Fruit fly (Drosophila melanogaster) whole organism, embryonic: Measurements from ENCODE around the gene Mdh1.

Experiments used
- Ada2b ChIP-seq: fragments of 200-800 bp; sonication (Bioruptor generic); IDR thresholded peaks from 2 replicates; pipeline ENCODE4 v1.3.6; 2022; ENCODE audit warnings: missing biosample characterization, missing genetic modification characterization
- Atf-2 ChIP-seq: fragments of 200-800 bp; sonication (Bioruptor generic); optimal IDR thresholded peaks from 2 replicates; lab custom pipeline; 2016; ENCODE audit warnings: missing biosample characterization, missing genetic modification characterization
- CG10267 ChIP-seq: fragments of 200-800 bp; sonication (Bioruptor generic); optimal IDR thresholded peaks from 2 replicates; lab custom pipeline; 2018; ENCODE audit warnings: missing biosample characterization, mild to moderate bottlenecking, missing genetic modification characterization, moderate library complexity
- CG11695 ChIP-seq: fragments of 200-800 bp; sonication (Bioruptor generic); IDR thresholded peaks from 3 replicates; pipeline ENCODE4 v1.3.6; 2022; ENCODE audit warnings: missing biosample characterization, missing genetic modification characterization
- CG12104 ChIP-seq: fragments of 200-800 bp; sonication (Bioruptor generic); optimal IDR thresholded peaks from 3 replicates; lab custom pipeline; 2016; ENCODE audit warnings: missing biosample characterization, missing genetic modification characterization
- CG1233 ChIP-seq: fragments of 200-800 bp; sonication (Bioruptor generic); optimal IDR thresholded peaks from 4 replicates; lab custom pipeline; 2018; ENCODE audit warnings: missing biosample characterization, mild to moderate bottlenecking, missing genetic modification characterization
- CG14014 ChIP-seq: fragments of 200-800 bp; sonication (Bioruptor generic); IDR thresholded peaks from 2 replicates; pipeline ENCODE4 v1.3.6; 2022; ENCODE audit warnings: missing biosample characterization, missing genetic modification characterization
- CG14050 ChIP-seq: fragments of 200-800 bp; sonication (Bioruptor generic); IDR thresholded peaks from 3 replicates; pipeline ENCODE4 v1.3.6; 2022; ENCODE audit warnings: missing biosample characterization, missing genetic modification characterization
- CG15073 ChIP-seq: fragments of 200-800 bp; sonication (Bioruptor generic); optimal IDR thresholded peaks from 2 replicates; lab custom pipeline; 2016; ENCODE audit warnings: missing biosample characterization, missing genetic modification characterization
- CG1647 ChIP-seq: fragments of 200-800 bp; sonication (Bioruptor generic); optimal IDR thresholded peaks from 3 replicates; lab custom pipeline; 2016; ENCODE audit warnings: missing biosample characterization, missing genetic modification characterization
- CG16779 ChIP-seq: fragments of 200-800 bp; sonication (Bioruptor generic); IDR thresholded peaks from 2 replicates; pipeline ENCODE4 v1.3.6; 2022; ENCODE audit warnings: missing biosample characterization, missing genetic modification characterization
- CG17186 ChIP-seq: fragments of 200-800 bp; sonication (Bioruptor generic); optimal IDR thresholded peaks from 3 replicates; lab custom pipeline; 2017; ENCODE audit warnings: missing biosample characterization, missing genetic modification reagents, missing genetic modification characterization
- CG17361 ChIP-seq: fragments of 200-800 bp; sonication (Bioruptor generic); IDR thresholded peaks from 3 replicates; pipeline ENCODE4 v1.3.6; 2022; ENCODE audit warnings: missing biosample characterization, missing genetic modification characterization
- CG17802 ChIP-seq: fragments of 200-800 bp; sonication (Bioruptor generic); optimal IDR thresholded peaks from 2 replicates; lab custom pipeline; 2018; ENCODE audit warnings: missing biosample characterization, mild to moderate bottlenecking, missing genetic modification characterization, moderate library complexity
- CG1832 ChIP-seq: fragments of 200-800 bp; sonication (Bioruptor generic); optimal IDR thresholded peaks from 2 replicates; lab custom pipeline; 2017; ENCODE audit warnings: missing biosample characterization, mild to moderate bottlenecking, missing genetic modification characterization, inconsistent platforms
- CG18476 ChIP-seq: fragments of 200-800 bp; sonication (Bioruptor generic); optimal IDR thresholded peaks from 2 replicates; lab custom pipeline; 2016; ENCODE audit warnings: missing biosample characterization, mild to moderate bottlenecking, missing genetic modification characterization
- CG2875 ChIP-seq: fragments of 200-800 bp; sonication (Bioruptor generic); optimal IDR thresholded peaks from 2 replicates; lab custom pipeline; 2017; ENCODE audit warnings: missing biosample characterization, mild to moderate bottlenecking, missing genetic modification characterization, missing genetic modification reagents
- CG2889 ChIP-seq: fragments of 200-800 bp; sonication (Bioruptor generic); IDR thresholded peaks from 3 replicates; pipeline ENCODE4 v1.3.6; 2022; ENCODE audit warnings: missing biosample characterization, missing genetic modification characterization
- CG31365 ChIP-seq: fragments of 200-800 bp; sonication (Bioruptor generic); optimal IDR thresholded peaks from 2 replicates; lab custom pipeline; 2018; ENCODE audit warnings: missing biosample characterization, mild to moderate bottlenecking, missing genetic modification characterization
- CG33213 ChIP-seq: fragments of 200-800 bp; sonication (Bioruptor generic); optimal IDR thresholded peaks from 3 replicates; lab custom pipeline; 2016; ENCODE audit warnings: missing biosample characterization, missing genetic modification characterization
- CG4360 ChIP-seq: fragments of 200-800 bp; sonication (Bioruptor generic); IDR thresholded peaks from 2 replicates; pipeline ENCODE4 v1.3.6; 2022; ENCODE audit warnings: missing biosample characterization, missing genetic modification characterization
- CG4707 ChIP-seq: fragments of 200-800 bp; sonication (Bioruptor generic); optimal IDR thresholded peaks from 2 replicates; lab custom pipeline; 2018; ENCODE audit warnings: missing biosample characterization, mild to moderate bottlenecking, missing genetic modification characterization, moderate library complexity
- CG8290 ChIP-seq, 3 experiments: fragments of 200-800 bp; sonication (Bioruptor generic); optimal IDR thresholded peaks; 2 replicates each; lab custom pipeline; 2016 to 2019; ENCODE audit warnings: missing biosample characterization in 3 of 3, missing genetic modification characterization in 3 of 3, mild to moderate bottlenecking in 2 of 3, moderate library complexity in 1 of 3
- CG9609 ChIP-seq: fragments of 200-800 bp; sonication (Bioruptor generic); optimal IDR thresholded peaks from 3 replicates; lab custom pipeline; 2016; ENCODE audit warnings: missing biosample characterization, missing genetic modification characterization
- Dp ChIP-seq: fragments of 200-800 bp; sonication (Bioruptor generic); optimal IDR thresholded peaks from 2 replicates; lab custom pipeline; 2018; ENCODE audit warnings: missing biosample characterization, mild to moderate bottlenecking, missing genetic modification characterization, moderate library complexity
- HLH4C ChIP-seq: fragments of 200-800 bp; sonication (Bioruptor generic); IDR thresholded peaks from 3 replicates; pipeline ENCODE4 v1.3.6; 2022; ENCODE audit warnings: missing biosample characterization, missing genetic modification characterization; ENCODE audit not compliant: partially characterized antibody
- HmgD ChIP-seq: fragments of 200-800 bp; sonication (Bioruptor generic); optimal IDR thresholded peaks from 3 replicates; lab custom pipeline; 2016; ENCODE audit warnings: missing biosample characterization, missing genetic modification characterization
- Hmx ChIP-seq: fragments of 200-800 bp; sonication (Bioruptor generic); optimal IDR thresholded peaks from 2 replicates; lab custom pipeline; 2016; ENCODE audit warnings: missing biosample characterization, missing genetic modification characterization
- Mad ChIP-seq: fragments of 200-800 bp; sonication (Bioruptor generic); optimal IDR thresholded peaks from 2 replicates; lab custom pipeline; 2016; ENCODE audit warnings: missing biosample characterization, missing genetic modification characterization
- cad ChIP-seq: fragments of >200 bp; optimal IDR thresholded peaks from 2 replicates; lab custom pipeline; 2017; ENCODE audit warnings: missing biosample characterization, missing genetic modification characterization
- chm ChIP-seq: fragments of 200-800 bp; sonication (Bioruptor generic); IDR thresholded peaks from 2 replicates; pipeline ENCODE4 v1.3.6; 2022; ENCODE audit warnings: missing biosample characterization, missing genetic modification characterization
- corto ChIP-seq: fragments of 200-800 bp; sonication (Bioruptor generic); optimal IDR thresholded peaks from 2 replicates; lab custom pipeline; 2016; ENCODE audit warnings: missing biosample characterization, mild to moderate bottlenecking, missing genetic modification characterization, moderate library complexity
- crc ChIP-seq: fragments of 200-800 bp; sonication (Bioruptor generic); optimal IDR thresholded peaks from 2 replicates; lab custom pipeline; 2016; ENCODE audit warnings: missing biosample characterization, missing genetic modification characterization
- crol ChIP-seq: fragments of 200-800 bp; sonication (Bioruptor generic); IDR thresholded peaks from 2 replicates; pipeline ENCODE4 v1.3.6; 2022; ENCODE audit warnings: missing biosample characterization, missing genetic modification characterization
- da ChIP-seq: fragments of 200-800 bp; sonication (Bioruptor generic); optimal IDR thresholded peaks from 2 replicates; lab custom pipeline; 2016; ENCODE audit warnings: missing biosample characterization, missing genetic modification characterization
- ems ChIP-seq: fragments of 200-800 bp; sonication (Bioruptor generic); optimal IDR thresholded peaks from 3 replicates; lab custom pipeline; 2016; ENCODE audit warnings: missing biosample characterization, missing genetic modification characterization
- fd64A ChIP-seq: fragments of 200-800 bp; sonication (Bioruptor generic); optimal IDR thresholded peaks from 3 replicates; lab custom pipeline; 2018; ENCODE audit warnings: missing biosample characterization, mild to moderate bottlenecking, missing genetic modification characterization
- grn ChIP-seq: fragments of 200-800 bp; sonication (Bioruptor generic); optimal IDR thresholded peaks from 3 replicates; lab custom pipeline; 2017; ENCODE audit warnings: missing biosample characterization, missing genetic modification characterization
- gt ChIP-seq: fragments of 200-800 bp; sonication (Bioruptor generic); IDR thresholded peaks from 2 replicates; pipeline ENCODE4 v1.3.6; 2022; ENCODE audit warnings: missing biosample characterization, missing genetic modification characterization
- hbn ChIP-seq: fragments of 200-800 bp; sonication (Bioruptor generic); IDR thresholded peaks from 2 replicates; pipeline ENCODE4 v1.3.6; 2022; ENCODE audit warnings: missing biosample characterization, missing genetic modification characterization; ENCODE audit not compliant: partially characterized antibody
- inv ChIP-seq: fragments of 200-800 bp; sonication (Bioruptor generic); IDR thresholded peaks from 2 replicates; pipeline ENCODE4 v1.3.6; 2022; ENCODE audit warnings: missing biosample characterization, missing genetic modification characterization; ENCODE audit not compliant: partially characterized antibody
- luna ChIP-seq: fragments of 200-800 bp; sonication (Bioruptor generic); optimal IDR thresholded peaks from 2 replicates; lab custom pipeline; 2016; ENCODE audit warnings: missing biosample characterization, missing genetic modification characterization
- pho ChIP-seq: fragments of 200-800 bp; sonication (Bioruptor generic); optimal IDR thresholded peaks from 2 replicates; lab custom pipeline; 2016; ENCODE audit warnings: missing biosample characterization, missing genetic modification characterization
- pum ChIP-seq: fragments of 200-800 bp; sonication (Bioruptor generic); optimal IDR thresholded peaks from 2 replicates; lab custom pipeline; 2016; ENCODE audit warnings: missing biosample characterization, missing genetic modification characterization
- pzg ChIP-seq: fragments of 200-800 bp; sonication (Bioruptor generic); optimal IDR thresholded peaks from 3 replicates; lab custom pipeline; 2018; ENCODE audit warnings: missing biosample characterization, mild to moderate bottlenecking, missing genetic modification characterization, moderate library complexity
- sob ChIP-seq: fragments of 200-800 bp; sonication (Bioruptor generic); IDR thresholded peaks from 2 replicates; pipeline ENCODE4 v1.3.6; 2022; ENCODE audit warnings: missing biosample characterization, missing genetic modification characterization
- trem ChIP-seq: fragments of 200-800 bp; optimal IDR thresholded peaks from 3 replicates; lab custom pipeline; 2019; ENCODE audit warnings: missing biosample characterization, mild to moderate bottlenecking, missing genetic modification characterization, moderate library complexity
- twi ChIP-seq: fragments of 200-800 bp; optimal IDR thresholded peaks from 2 replicates; lab custom pipeline; 2019; ENCODE audit warnings: missing biosample characterization, mild to moderate bottlenecking, missing genetic modification characterization, moderate library complexity
- vnd ChIP-seq: fragments of 200-800 bp; sonication (Bioruptor generic); IDR thresholded peaks from 3 replicates; pipeline ENCODE4 v1.3.6; 2022; ENCODE audit warnings: missing biosample characterization, missing genetic modification characterization; ENCODE audit not compliant: partially characterized antibody
- z ChIP-seq: fragments of 200-800 bp; sonication (Bioruptor generic); IDR thresholded peaks from 3 replicates; pipeline ENCODE4 v1.3.6; 2022; ENCODE audit warnings: missing biosample characterization, missing genetic modification characterization

Mdh1 gene

DNA sequence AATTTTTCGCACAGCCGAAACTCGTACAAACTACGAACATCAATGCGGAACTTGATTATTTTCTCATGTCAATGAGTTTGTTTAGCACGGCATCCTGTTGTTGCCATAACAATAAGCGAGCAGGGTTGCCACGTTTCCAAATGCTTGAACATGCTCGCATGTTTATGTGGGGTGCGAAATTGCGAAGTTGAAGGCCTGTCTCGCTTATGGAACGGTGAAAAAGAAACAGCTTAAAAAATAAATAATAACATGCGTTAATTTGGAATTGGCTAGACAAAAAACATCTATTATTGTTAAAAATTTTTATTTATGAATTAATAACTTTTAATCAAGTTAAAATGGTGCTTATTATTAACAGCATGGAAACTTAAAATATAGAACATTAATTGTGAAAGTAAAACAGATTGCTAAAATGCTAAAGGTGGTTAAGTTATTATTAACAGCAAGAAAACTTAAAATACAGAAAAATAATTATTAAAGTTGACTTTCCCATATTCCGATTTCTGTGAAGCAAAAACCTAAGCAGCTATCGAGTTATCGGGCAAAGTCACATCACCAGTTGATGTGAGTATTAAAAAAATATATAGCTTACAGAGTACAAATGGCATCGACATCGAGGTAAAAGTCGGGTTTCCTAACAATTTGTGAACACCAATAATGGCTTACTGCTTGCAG lies 34.8 kb upstream of the Mdh1 start, which contains the start of the genes Bug22 and TfIIB (continued):
- TF ChIP-seq CG8290 (GFP tag; optimal IDR thresholded peaks at IDR 0.05; lab: Kevin White, UChicago) (peak; percentile 78), CG8290 (tag; optimal IDR thresholded peaks at IDR 0.05; lab: Kevin White, UChicago) (peak; percentile 90 to 92), ems (peak; percentile 52), Atf-2 (GFP tag; lab: Kevin White, UChicago) (peak; percentile 53), crol (GFP tag; lab: Robert Waterston, UW) (no peak), Mad (GFP tag; lab: Kevin White, UChicago) (peak; percentile 71), CG9609 (GFP tag; lab: Kevin White, UChicago) (peak; percentile 63), CG17802 (tag; lab: Kevin White, UChicago) (peak; percentile 84), CG4707 (GFP tag; lab: Kevin White, UChicago) (no peak), CG2875 (no peak), CG17186 (GFP tag; lab: Kevin White, UChicago) (no peak), fd64A (no peak), CG14014 (GFP tag; lab: Robert Waterston, UW) (peak; percentile 71), CG12104 (GFP tag; lab: Kevin White, UChicago) (peak; percentile 60), luna (GFP tag; lab: Kevin White, UChicago) (no peak), corto (GFP tag; lab: Kevin White, UChicago) (no peak), CG11695 (GFP tag; lab: Robert Waterston, UW) (no peak), cad (no peak), hbn (GFP tag; lab: Robert Waterston, UW) (no peak), inv (GFP tag; lab: Robert Waterston, UW) (no peak), da (GFP tag; lab: Kevin White, UChicago) (no peak), Ada2b (peak; percentile 60), Dp (GFP tag; lab: Kevin White, UChicago) (peak; percentile 6), CG31365 (tag; lab: Kevin White, UChicago) (no peak), gt (GFP tag; lab: Robert Waterston, UW) (no peak), crc (GFP tag; lab: Kevin White, UChicago) (peak; percentile 37), trem (peak; percentile 56), pzg (GFP tag; lab: Kevin White, UChicago) (peak; percentile 53), CG16779 (GFP tag; lab: Robert Waterston, UW) (0 out of 2 replicates have a peak, but pooled peaks have one; percentile 12), z (no peak), CG33213 (GFP tag; lab: Kevin White, UChicago) (peak; percentile 35), twi (tag; lab: Kevin White, UChicago) (peak; percentile 32), CG18476 (GFP tag; lab: Kevin White, UChicago) (peak; percentile 57), vnd (GFP tag; lab: Robert Waterston, UW) (no peak), HLH4C (GFP tag; lab: Robert Waterston, UW) (0 out of 3 replicates have a peak, but pooled peaks have one; percentile 33), CG15073 (GFP tag; lab: Kevin White, UChicago) (no peak), pum (GFP tag; lab: Kevin White, UChicago) (peak; percentile 46), sob (GFP tag; lab: Robert Waterston, UW) (peak; percentile 68), CG1832 (GFP tag; lab: Kevin White, UChicago) (no peak), CG14050 (GFP tag; lab: Robert Waterston, UW) (no peak), CG10267 (tag; lab: Kevin White, UChicago) (peak; percentile 56), Hmx (GFP tag; lab: Kevin White, UChicago) (peak; percentile 26), HmgD (GFP tag; lab: Kevin White, UChicago) (peak; percentile 54), CG2889 (peak; percentile 64; the same call in 1 of the 3 replicates), CG17361 (GFP tag; lab: Robert Waterston, UW) (peak; percentile 83; the same call in 2 of the 3 replicates), CG1233 (GFP tag; lab: Kevin White, UChicago) (peak; percentile 66), CG4360 (peak; percentile 40; the same call in 1 of the 2 replicates), CG1647 (GFP tag; lab: Kevin White, UChicago) (peak; percentile 47), chm (GFP tag; lab: Robert Waterston, UW) (peak; percentile 65; the same call in 1 of the 2 replicates), grn (GFP tag; lab: Kevin White, UChicago) (no peak), pho (GFP tag; lab: Kevin White, UChicago) (peak; percentile 69)
